Worm (Caenorhabditis elegans) whole organism, early embryonic: ENCODE measurements around the gene hst-3.1.

Experiments
- B0310.2 ChIP-seq: sonication (generic microtip); optimal IDR thresholded peaks from 2 replicates; lab custom pipeline; 2016; ENCODE audit warnings: mild to moderate bottlenecking, missing genetic modification characterization, missing compliant biosample characterization
- F13C5.2 ChIP-seq: sonication (generic microtip); optimal IDR thresholded peaks from 2 replicates; lab custom pipeline; 2017; ENCODE audit warnings: mild to moderate bottlenecking, missing genetic modification characterization, inconsistent platforms, missing compliant biosample characterization
- aly-1 ChIP-seq: sonication (generic microtip); optimal IDR thresholded peaks from 2 replicates; lab custom pipeline; 2016; ENCODE audit warnings: missing genetic modification characterization, missing compliant biosample characterization
- ama-1 ChIP-seq: fragments of 150-350 bp; optimal IDR thresholded peaks from 2 replicates; lab custom pipeline; 2014
- flt-1 ChIP-seq: fragments of 200-800 bp; sonication (Bioruptor generic); IDR thresholded peaks from 2 replicates; pipeline ENCODE4 v1.3.6; 2022; ENCODE audit warnings: missing genetic modification characterization, missing compliant biosample characterization
- hnd-1 ChIP-seq: sonication (generic microtip); optimal IDR thresholded peaks from 2 replicates; lab custom pipeline; 2016; ENCODE audit warnings: missing genetic modification characterization, missing compliant biosample characterization

- no peak for TF ChIP-seq flt-1 (GFP tag; lab: Robert Waterston, UW)
- no peak for TF ChIP-seq ama-1 (lab: Kevin White, UChicago)
- no peak for TF ChIP-seq B0310.2 (tag; lab: Kevin White, UChicago)
- TF ChIP-seq hnd-1 (tag; lab: Kevin White, UChicago), result no peak
- TF ChIP-seq F13C5.2, result no peak
- no peak for TF ChIP-seq aly-1 (tag; lab: Kevin White, UChicago)
Observed at ce11 chrII:6191293-6191692, 22.2 kb upstream of the hst-3.1 start, which contains the start of gene fkh-8.
